Worm (Caenorhabditis elegans): ENCODE data around the gene cpt-6.

Gene cpt-6

DNA sequence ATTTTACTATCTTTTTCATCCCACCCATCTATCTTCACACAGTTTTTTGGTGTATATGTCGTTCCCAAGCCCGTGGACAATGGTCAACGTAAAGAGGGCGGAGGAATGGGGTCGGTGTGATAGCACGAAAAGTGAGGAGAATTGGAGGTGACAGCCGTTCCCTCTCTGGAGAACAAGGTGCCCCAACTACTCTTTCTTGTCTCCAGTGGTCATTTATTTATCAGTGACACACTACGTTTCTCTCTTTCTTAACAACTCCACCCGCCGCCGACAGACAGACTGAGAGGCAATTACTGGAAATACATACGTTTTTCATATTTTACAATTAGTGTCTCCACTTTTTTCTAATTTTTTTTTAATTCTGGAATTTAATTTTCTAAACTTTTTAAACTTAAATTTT, 36.8 kb downstream of the cpt-6 start:
- TF ChIP-seq aha-1 (tag; optimal IDR thresholded peaks at IDR 0.05) (no peak), fkh-10 (GFP tag; optimal IDR thresholded peaks at IDR 0.05) (no peak), lin-13 (GFP tag; optimal IDR thresholded peaks at IDR 0.05) (no peak), ceh-88 (GFP tag; IDR thresholded peaks at IDR 0.05) (no peak), aly-2 (tag; optimal IDR thresholded peaks at IDR 0.05) (no peak), hlh-17 (GFP tag; optimal IDR thresholded peaks at IDR 0.05; ENCODE audit: borderline replicate concordance) (no peak), xbp-1 (tag; optimal IDR thresholded peaks at IDR 0.05) (no peak), pax-3 (tag; optimal IDR thresholded peaks at IDR 0.05) (no peak), nhr-28 (tag; optimal IDR thresholded peaks at IDR 0.05) (no peak), nhr-85 (tag) (no peak), irx-1 (tag; optimal IDR thresholded peaks at IDR 0.05) (no peak), pag-3 (tag; optimal IDR thresholded peaks at IDR 0.05; ENCODE audit: borderline replicate concordance, insufficient read depth) (no peak)

DNA sequence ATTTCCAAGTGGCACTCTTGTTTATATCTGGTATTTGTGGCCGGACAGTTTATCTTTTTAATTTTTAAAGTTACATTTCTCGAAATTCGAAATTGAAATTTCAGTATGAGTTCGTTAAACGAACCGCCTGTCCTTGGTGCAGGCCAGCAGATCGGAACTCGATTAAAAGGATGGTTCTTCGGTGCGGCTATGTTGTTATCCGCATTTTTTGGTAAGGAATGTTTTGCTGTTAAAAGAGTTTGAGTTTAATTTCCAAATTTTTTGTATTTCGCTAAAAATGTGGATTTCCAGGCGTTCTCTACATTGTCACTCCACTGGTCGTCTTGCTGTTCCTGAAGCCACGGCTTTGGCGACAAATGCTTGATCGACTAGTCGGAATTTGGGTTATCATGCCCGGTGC, 40.6 kb downstream of the cpt-6 start, which contains the start of gene acl-9:
TSS of gene acl-9 (plus strand) at position 105 of the 400 bp plus-strand sequence.
- no peak for TF ChIP-seq efl-1 (optimal IDR thresholded peaks at IDR 0.05)
- no peak for TF ChIP-seq efl-1 (GFP tag; optimal IDR thresholded peaks at IDR 0.05 in 1 of 2)
- TF ChIP-seq elt-3 (tag; optimal IDR thresholded peaks at IDR 0.05), result no peak
- TF ChIP-seq blmp-1 (tag; optimal IDR thresholded peaks at IDR 0.05), result no peak
- TF ChIP-seq sup-37 (GFP tag; optimal IDR thresholded peaks at IDR 0.05), result no peak
- TF ChIP-seq elt-2 (tag; optimal IDR thresholded peaks at IDR 0.05), result no peak
- TF ChIP-seq ztf-11 (tag; optimal IDR thresholded peaks at IDR 0.05), result no peak
- no peak for TF ChIP-seq ceh-8 (GFP tag; optimal IDR thresholded peaks at IDR 0.05)
- no peak for TF ChIP-seq mdl-1 (tag; optimal IDR thresholded peaks at IDR 0.05)
- TF ChIP-seq zip-4 (GFP tag; optimal IDR thresholded peaks at IDR 0.05), result no peak
- TF ChIP-seq aly-2 (tag; optimal IDR thresholded peaks at IDR 0.05), result no peak
- TF ChIP-seq tlp-1 (tag; optimal IDR thresholded peaks at IDR 0.05), result no peak
- no peak for TF ChIP-seq lin-35 (GFP tag; optimal IDR thresholded peaks at IDR 0.05)
- TF ChIP-seq ceh-90 (tag; optimal IDR thresholded peaks at IDR 0.05), result no peak
- no peak for TF ChIP-seq C16A3.4 (tag; optimal IDR thresholded peaks at IDR 0.05)

DNA sequence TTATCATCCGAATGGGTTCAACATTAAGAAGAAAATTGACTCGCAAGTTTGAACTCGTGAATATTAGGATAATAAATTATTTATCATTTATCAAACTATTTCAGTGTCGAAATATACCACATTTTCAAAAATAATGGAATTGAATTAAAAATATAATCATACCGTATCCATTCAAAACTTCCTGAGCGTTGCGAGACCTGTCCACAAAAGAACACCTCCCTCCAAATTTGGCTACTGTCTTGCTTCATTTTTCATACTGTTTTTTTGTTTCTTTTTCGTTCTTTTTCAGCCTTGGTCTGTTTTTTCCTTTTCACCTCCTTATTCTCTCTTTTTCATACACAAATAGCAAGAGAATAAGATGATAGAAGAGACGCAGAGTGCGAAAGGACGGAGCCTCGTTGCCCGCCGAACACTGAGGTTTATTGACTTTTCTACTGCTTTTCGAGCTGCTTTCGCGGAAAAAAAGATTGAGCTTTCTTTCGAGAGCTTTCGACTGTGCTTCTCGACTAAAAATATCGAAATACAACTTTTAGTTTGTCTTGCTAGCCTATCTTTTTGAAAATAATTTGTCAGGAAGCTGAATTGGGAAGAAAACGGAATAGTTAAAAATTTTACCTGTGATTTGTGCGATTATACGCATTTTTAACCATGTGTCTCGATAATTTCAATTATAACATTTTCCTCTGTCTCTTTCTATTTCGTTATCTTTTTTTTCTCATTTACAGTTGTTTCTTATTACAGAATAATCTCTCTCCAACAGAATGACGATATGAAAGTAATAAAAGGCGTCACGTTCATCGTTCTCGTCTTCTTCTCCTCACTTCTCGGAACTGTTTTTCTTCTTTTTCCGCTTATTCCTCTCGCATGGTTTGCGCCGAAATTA, 43.4 kb downstream of the cpt-6 start, which contains the start of gene acl-8:
TSS of gene acl-8 (plus strand) at position 742 of the 883 bp plus-strand sequence.
- TF ChIP-seq elt-2 (tag; optimal IDR thresholded peaks at IDR 0.05) (peak; percentile 43), lin-14 (GFP tag; optimal IDR thresholded peaks at IDR 0.05) (no peak), egl-13 (tag; optimal IDR thresholded peaks at IDR 0.05) (no peak), xbp-1 (tag; optimal IDR thresholded peaks at IDR 0.05) (no peak), snpc-4 (tag; optimal IDR thresholded peaks at IDR 0.05) (no peak), unc-98 (GFP tag; IDR thresholded peaks at IDR 0.05) (no peak), nhr-237 (tag; optimal IDR thresholded peaks at IDR 0.05) (no peak), fkh-10 (GFP tag; optimal IDR thresholded peaks at IDR 0.05) (no peak), mdl-1 (tag; optimal IDR thresholded peaks at IDR 0.05) (no peak), vab-15 (tag; optimal IDR thresholded peaks at IDR 0.05) (no peak), zag-1 (tag; optimal IDR thresholded peaks at IDR 0.05) (no peak), nhr-84 (tag; optimal IDR thresholded peaks at IDR 0.05) (no peak), nhr-77 (tag; optimal IDR thresholded peaks at IDR 0.05) (no peak), unc-86 (tag; optimal IDR thresholded peaks at IDR 0.05) (no peak), dsc-1 (tag; optimal IDR thresholded peaks at IDR 0.05) (no peak), nhr-47 (tag; optimal IDR thresholded peaks at IDR 0.05) (no peak), ztf-4 (tag; optimal IDR thresholded peaks at IDR 0.05) (no peak), skn-1 (tag; optimal IDR thresholded peaks at IDR 0.05) (no peak), F16B12.6 (tag; optimal IDR thresholded peaks at IDR 0.05) (no peak), rnt-1 (tag; optimal IDR thresholded peaks at IDR 0.05) (peak; percentile 13), ets-5 (GFP tag; IDR thresholded peaks at IDR 0.05) (no peak), unc-30 (tag; optimal IDR thresholded peaks at IDR 0.05) (no peak), lsy-2 (tag; optimal IDR thresholded peaks at IDR 0.05) (no peak), sptf-1 (tag; optimal IDR thresholded peaks at IDR 0.05) (no peak), efl-1 (optimal IDR thresholded peaks at IDR 0.05) (peak in 1 of 2 experiments; percentile 4), efl-1 (GFP tag; optimal IDR thresholded peaks at IDR 0.05 in 1 of 2) (peak in 1 of 2 experiments; percentile 68), lin-35 (GFP tag; optimal IDR thresholded peaks at IDR 0.05) (peak in 1 of 2 experiments; percentile 4), swsn-7 (tag; optimal IDR thresholded peaks at IDR 0.05) (no peak), nhr-12 (tag; optimal IDR thresholded peaks at IDR 0.05) (no peak), ceh-82 (tag; optimal IDR thresholded peaks at IDR 0.05) (no peak)

All from whole organism, L1 larva.